Worm (Caenorhabditis elegans): ENCODE measurements around the gene dif-1.

The dif-1 gene

DNA sequence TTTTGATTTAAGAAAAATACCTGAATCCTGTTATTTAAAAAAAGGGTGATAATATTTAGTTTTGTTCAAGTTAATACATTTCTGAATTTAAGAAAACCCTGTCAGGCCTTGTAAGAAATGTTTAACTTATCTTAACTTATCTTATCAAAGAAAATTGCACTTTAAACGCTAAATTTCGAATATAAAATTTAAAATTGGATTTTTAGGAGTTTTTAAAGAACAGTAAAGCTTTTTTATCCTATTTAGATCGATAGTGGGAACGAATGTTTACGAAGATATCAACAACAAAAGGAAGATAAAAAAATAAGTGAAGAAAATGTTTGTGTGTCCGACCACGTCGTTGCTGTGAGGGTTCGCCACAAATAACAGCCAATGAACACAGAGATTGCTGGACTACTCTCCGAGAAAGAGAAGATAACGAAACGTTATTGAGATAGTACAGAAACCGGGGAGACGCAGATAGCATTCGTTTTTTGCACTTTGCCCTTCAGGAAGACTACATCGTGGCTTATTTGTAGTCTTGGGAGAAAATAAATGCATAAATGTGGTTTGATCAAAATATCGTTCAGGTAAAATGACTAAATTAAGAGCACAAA, at the start of gene dif-1:
TSS of gene dif-1 (minus strand) at position 51 of the 596 bp plus-strand sequence.
- TF ChIP-seq nhr-12 (tag; optimal IDR thresholded peaks at IDR 0.05) (no peak), ceh-63 (GFP tag; optimal IDR thresholded peaks at IDR 0.05) (no peak), lin-15B (tag; optimal IDR thresholded peaks at IDR 0.05) (no peak), ceh-82 (tag; optimal IDR thresholded peaks at IDR 0.05) (no peak), ztf-11 (tag; optimal IDR thresholded peaks at IDR 0.05) (no peak), C16A3.4 (tag; optimal IDR thresholded peaks at IDR 0.05) (no peak), jun-1 (tag; optimal IDR thresholded peaks at IDR 0.05) (no peak), xbp-1 (tag; optimal IDR thresholded peaks at IDR 0.05) (no peak), fkh-10 (GFP tag; optimal IDR thresholded peaks at IDR 0.05) (no peak), egl-13 (tag; optimal IDR thresholded peaks at IDR 0.05) (no peak), nhr-19 (GFP tag; conservative IDR thresholded peaks at IDR 0.05) (no peak; the same call in 1 of the 2 replicates), pag-3 (tag; optimal IDR thresholded peaks at IDR 0.05; ENCODE audit: borderline replicate concordance, insufficient read depth) (no peak), dsc-1 (tag; optimal IDR thresholded peaks at IDR 0.05) (no peak), unc-30 (tag; optimal IDR thresholded peaks at IDR 0.05) (no peak), nhr-76 (tag; optimal IDR thresholded peaks at IDR 0.05) (no peak), hlh-17 (GFP tag; optimal IDR thresholded peaks at IDR 0.05; ENCODE audit: borderline replicate concordance) (no peak), nhr-20 (tag; optimal IDR thresholded peaks at IDR 0.05) (peak; percentile 48), C04F5.9 (tag; optimal IDR thresholded peaks at IDR 0.05) (no peak), lsy-2 (tag; optimal IDR thresholded peaks at IDR 0.05) (peak in 1 of 2 experiments; percentile 26), ama-1 (optimal IDR thresholded peaks at IDR 0.05) (no peak), ztf-4 (tag; optimal IDR thresholded peaks at IDR 0.05) (no peak), mef-2 (tag; optimal IDR thresholded peaks at IDR 0.05) (no peak), efl-1 (optimal IDR thresholded peaks at IDR 0.05) (peak; percentile 4 to 7), efl-1 (GFP tag; optimal IDR thresholded peaks at IDR 0.05 in 1 of 2) (peak in 1 of 2 experiments; percentile 13), snu-23 (GFP tag; optimal IDR thresholded peaks at IDR 0.05) (peak; percentile 58), fos-1 (tag; optimal IDR thresholded peaks at IDR 0.05) (no peak), fkh-4 (tag; optimal IDR thresholded peaks at IDR 0.05; ENCODE audit: borderline replicate concordance) (no peak), ceh-8 (GFP tag; optimal IDR thresholded peaks at IDR 0.05) (no peak), lir-3 (tag; optimal IDR thresholded peaks at IDR 0.05; ENCODE audit: poor library complexity) (no peak), tbx-2 (tag; optimal IDR thresholded peaks at IDR 0.05) (no peak), rnt-1 (tag; optimal IDR thresholded peaks at IDR 0.05) (peak; percentile 31), snpc-4 (tag; optimal IDR thresholded peaks at IDR 0.05) (no peak), aha-1 (tag; optimal IDR thresholded peaks at IDR 0.05) (no peak), mdl-1 (tag; optimal IDR thresholded peaks at IDR 0.05) (no peak), aly-2 (tag; optimal IDR thresholded peaks at IDR 0.05) (no peak), sup-37 (GFP tag; optimal IDR thresholded peaks at IDR 0.05) (no peak), nhr-71 (tag; optimal IDR thresholded peaks at IDR 0.05) (peak; percentile 30), egl-27 (tag; optimal IDR thresholded peaks at IDR 0.05) (no peak), hpl-2 (GFP tag; optimal IDR thresholded peaks at IDR 0.05) (no peak), elt-3 (tag; optimal IDR thresholded peaks at IDR 0.05) (peak in 2 of 6 experiments; percentile 23 to 35), F16B12.6 (tag; optimal IDR thresholded peaks at IDR 0.05) (peak; percentile 4), blmp-1 (tag; optimal IDR thresholded peaks at IDR 0.05) (peak; percentile 56), skn-1 (tag; optimal IDR thresholded peaks at IDR 0.05) (no peak), mep-1 (tag; optimal IDR thresholded peaks at IDR 0.05) (peak; percentile 5), unc-130 (tag; optimal IDR thresholded peaks at IDR 0.05) (no peak), nhr-85 (tag) (no peak), nhr-11 (tag; optimal IDR thresholded peaks at IDR 0.05) (no peak), pax-3 (tag; optimal IDR thresholded peaks at IDR 0.05) (no peak), nhr-237 (tag; optimal IDR thresholded peaks at IDR 0.05) (no peak), hlh-4 (tag; optimal IDR thresholded peaks at IDR 0.05) (no peak), dpl-1 (GFP tag; optimal IDR thresholded peaks at IDR 0.05) (no peak), elt-2 (tag; optimal IDR thresholded peaks at IDR 0.05) (peak; percentile 65), swsn-7 (tag; optimal IDR thresholded peaks at IDR 0.05) (no peak)
